Fruit fly (Drosophila melanogaster) whole organism, embryonic: ENCODE measurements around the gene CG7766.
A peak's percentile ranks its signal among the peaks of the same experiment; 100 is the strongest.

Experiments used
- B-H2 ChIP-seq: fragments of 200-800 bp; sonication (Bioruptor generic); optimal IDR thresholded peaks from 2 replicates; lab custom pipeline; 2018; ENCODE audit warnings: missing biosample characterization, mild to moderate bottlenecking, missing genetic modification characterization
- BEAF-32 ChIP-seq: fragments of 200-800 bp; sonication (Bioruptor generic); optimal IDR thresholded peaks from 3 replicates; lab custom pipeline; 2017; ENCODE audit warnings: missing biosample characterization, missing genetic modification characterization, mild to moderate bottlenecking, moderate library complexity, missing genetic modification reagents
- CG11093 ChIP-seq: fragments of 200-800 bp; sonication (Bioruptor generic); IDR thresholded peaks from 3 replicates; pipeline ENCODE4 v1.3.6; 2022; ENCODE audit warnings: missing biosample characterization, missing genetic modification characterization
- CG11560 ChIP-seq: fragments of 200-800 bp; sonication (Bioruptor generic); IDR thresholded peaks from 3 replicates; pipeline ENCODE4 v1.3.6; 2022; ENCODE audit warnings: missing biosample characterization, missing genetic modification characterization
- CG12942 ChIP-seq: fragments of 200-800 bp; sonication (Bioruptor generic); optimal IDR thresholded peaks from 3 replicates; lab custom pipeline; 2016; ENCODE audit warnings: missing biosample characterization, missing genetic modification characterization
- CG1647 ChIP-seq: fragments of 200-800 bp; sonication (Bioruptor generic); optimal IDR thresholded peaks from 3 replicates; lab custom pipeline; 2016; ENCODE audit warnings: missing biosample characterization, missing genetic modification characterization
- CG16779 ChIP-seq: fragments of 200-800 bp; sonication (Bioruptor generic); IDR thresholded peaks from 2 replicates; pipeline ENCODE4 v1.3.6; 2022; ENCODE audit warnings: missing biosample characterization, missing genetic modification characterization
- CG17568 ChIP-seq: fragments of 200-800 bp; sonication (Bioruptor generic); optimal IDR thresholded peaks from 2 replicates; lab custom pipeline; 2018; ENCODE audit warnings: missing biosample characterization, mild to moderate bottlenecking, missing genetic modification characterization, moderate library complexity
- CG17612 ChIP-seq: fragments of 200-800 bp; sonication (Bioruptor generic); IDR thresholded peaks from 2 replicates; pipeline ENCODE4 v1.3.6; 2022; ENCODE audit warnings: missing biosample characterization, missing genetic modification characterization
- CG2678 ChIP-seq: fragments of 200-800 bp; sonication (Bioruptor generic); optimal IDR thresholded peaks from 3 replicates; lab custom pipeline; 2019; ENCODE audit warnings: missing biosample characterization, mild to moderate bottlenecking, missing genetic modification characterization, moderate library complexity
- CG3163 ChIP-seq: fragments of 200-800 bp; sonication (Bioruptor generic); optimal IDR thresholded peaks from 3 replicates; lab custom pipeline; 2016; ENCODE audit warnings: missing biosample characterization, missing genetic modification characterization
- CG5180 ChIP-seq: fragments of 200-800 bp; sonication (Bioruptor generic); optimal IDR thresholded peaks from 3 replicates; lab custom pipeline; 2017; ENCODE audit warnings: missing biosample characterization, missing genetic modification characterization, mild to moderate bottlenecking, moderate library complexity, missing genetic modification reagents
- CG6175 ChIP-seq: fragments of 200-800 bp; sonication (Bioruptor generic); IDR thresholded peaks from 3 replicates; pipeline ENCODE4 v1.3.6; 2022; ENCODE audit warnings: missing biosample characterization, missing genetic modification characterization
- CG6854 ChIP-seq: fragments of 200-800 bp; sonication (Bioruptor generic); optimal IDR thresholded peaks from 3 replicates; lab custom pipeline; 2017; ENCODE audit warnings: missing biosample characterization, mild to moderate bottlenecking, missing genetic modification characterization
- CG7372 ChIP-seq: fragments of 200-800 bp; sonication (Bioruptor generic); IDR thresholded peaks from 2 replicates; pipeline ENCODE4 v1.3.6; 2022; ENCODE audit warnings: missing biosample characterization, missing genetic modification characterization
- CG8765 ChIP-seq: fragments of 200-800 bp; sonication (Bioruptor generic); IDR thresholded peaks from 2 replicates; pipeline ENCODE4 v1.3.6; 2022; ENCODE audit warnings: missing biosample characterization, missing genetic modification characterization
- CkIIα-i1 ChIP-seq: fragments of 200-800 bp; sonication (Bioruptor generic); IDR thresholded peaks from 2 replicates; pipeline ENCODE4 v1.3.6; 2022; ENCODE audit warnings: missing biosample characterization, missing genetic modification characterization
- D ChIP-seq, 2 experiments: fragments of 200-800 bp in 1 of 2; fragments of >200 bp in 1 of 2; sonication (Bioruptor generic) in 1 of 2; optimal IDR thresholded peaks; 2 replicates in 1 of 2; 3 replicates in 1 of 2; lab custom pipeline; 2017; ENCODE audit warnings: mild to moderate bottlenecking in 1 of 2, missing biosample characterization in 1 of 2, missing genetic modification characterization in 1 of 2, missing genetic modification reagents in 1 of 2
- Dip3 ChIP-seq: fragments of 200-800 bp; sonication (Bioruptor generic); optimal IDR thresholded peaks from 3 replicates; lab custom pipeline; 2016; ENCODE audit warnings: missing biosample characterization, missing genetic modification characterization
- E2f1 ChIP-seq: fragments of 200-800 bp; sonication (Bioruptor generic); IDR thresholded peaks from 2 replicates; pipeline ENCODE4 v1.3.6; 2022; ENCODE audit warnings: missing biosample characterization, missing genetic modification characterization
- E2f2 ChIP-seq: fragments of 200-800 bp; sonication (Bioruptor generic); IDR thresholded peaks from 2 replicates; pipeline ENCODE4 v1.3.6; 2022; ENCODE audit warnings: missing biosample characterization, missing genetic modification characterization
- Lpt ChIP-seq: fragments of >200 bp; optimal IDR thresholded peaks from 2 replicates; lab custom pipeline; 2018; ENCODE audit warnings: missing biosample characterization, missing genetic modification characterization
- Nf-YC ChIP-seq: fragments of 200-800 bp; optimal IDR thresholded peaks from 3 replicates; lab custom pipeline; 2019; ENCODE audit warnings: missing biosample characterization, mild to moderate bottlenecking, missing genetic modification characterization, moderate library complexity
- Ptx1 ChIP-seq: fragments of 200-800 bp; sonication (Bioruptor generic); IDR thresholded peaks from 2 replicates; pipeline ENCODE4 v1.3.6; 2022; ENCODE audit warnings: missing biosample characterization, missing genetic modification characterization
- Rfx ChIP-seq: fragments of 200-800 bp; sonication (Bioruptor generic); IDR thresholded peaks from 2 replicates; pipeline ENCODE4 v1.3.6; 2022; ENCODE audit warnings: missing biosample characterization, missing genetic modification characterization
- Rx ChIP-seq: fragments of 200-800 bp; sonication (Bioruptor generic); IDR thresholded peaks from 2 replicates; pipeline ENCODE4 v1.3.6; 2022; ENCODE audit warnings: missing biosample characterization, missing genetic modification characterization
- Sry-δ ChIP-seq: fragments of 200-800 bp; sonication (Bioruptor generic); optimal IDR thresholded peaks from 2 replicates; lab custom pipeline; 2016; ENCODE audit warnings: missing biosample characterization, missing genetic modification characterization
- Trl ChIP-seq, 3 experiments: fragments of >200 bp in 2 of 3; fragments of 200-800 bp in 1 of 3; sonication (Bioruptor generic) in 1 of 3; optimal IDR thresholded peaks; 2 replicates in 1 of 3; 3 replicates in 2 of 3; lab custom pipeline; 2016 to 2017; ENCODE audit warnings: missing biosample characterization in 1 of 3, missing genetic modification characterization in 1 of 3
- bcd ChIP-seq: fragments of 200-800 bp; sonication (Bioruptor generic); optimal IDR thresholded peaks from 2 replicates; lab custom pipeline; 2017; ENCODE audit warnings: missing biosample characterization, mild to moderate bottlenecking, missing genetic modification characterization
- br ChIP-seq: fragments of >200 bp; optimal IDR thresholded peaks from 2 replicates; lab custom pipeline; 2017
- cato ChIP-seq: fragments of 200-800 bp; sonication (Bioruptor generic); optimal IDR thresholded peaks from 2 replicates; lab custom pipeline; 2016; ENCODE audit warnings: missing biosample characterization, missing genetic modification characterization, borderline replicate concordance
- eve ChIP-seq, 2 experiments: fragments of >200 bp; optimal IDR thresholded peaks; 2 replicates each; lab custom pipeline; 2017; ENCODE audit warnings: missing biosample characterization in 2 of 2, missing genetic modification characterization in 2 of 2
- grau ChIP-seq: fragments of 200-800 bp; optimal IDR thresholded peaks from 3 replicates; lab custom pipeline; 2019; ENCODE audit warnings: missing biosample characterization, mild to moderate bottlenecking, missing genetic modification characterization, moderate library complexity
- hkb ChIP-seq, 2 experiments: fragments of 200-800 bp in 1 of 2; fragments of >200 bp in 1 of 2; sonication (Bioruptor generic) in 1 of 2; IDR thresholded peaks in 1 of 2; optimal IDR thresholded peaks in 1 of 2; 2 replicates each; pipeline versions ENCODE4 v1.3.6 to Lab custom; 2017 to 2022; ENCODE audit warnings: missing biosample characterization in 1 of 2, missing genetic modification characterization in 1 of 2
- jigr1 ChIP-seq: fragments of 200-800 bp; sonication (Bioruptor generic); IDR thresholded peaks from 3 replicates; pipeline ENCODE4 v1.3.6; 2022; ENCODE audit warnings: missing biosample characterization, missing genetic modification characterization
- kay ChIP-seq: fragments of 200-800 bp; sonication (Bioruptor generic); optimal IDR thresholded peaks from 2 replicates; lab custom pipeline; 2016; ENCODE audit warnings: missing biosample characterization, missing genetic modification characterization
- mam ChIP-seq: fragments of 200-800 bp; sonication (Bioruptor generic); optimal IDR thresholded peaks from 3 replicates; lab custom pipeline; 2016; ENCODE audit warnings: missing biosample characterization, missing genetic modification characterization
- nerfin-1 ChIP-seq: fragments of 200-800 bp; sonication (Bioruptor generic); optimal IDR thresholded peaks from 3 replicates; lab custom pipeline; 2019; ENCODE audit warnings: missing biosample characterization, mild to moderate bottlenecking, missing genetic modification characterization, moderate library complexity
- nerfin-2 ChIP-seq: fragments of 200-800 bp; sonication (Bioruptor generic); IDR thresholded peaks from 2 replicates; pipeline ENCODE4 v1.3.6; 2022; ENCODE audit warnings: missing biosample characterization, missing genetic modification characterization; ENCODE audit not compliant: partially characterized antibody
- nmo ChIP-seq: fragments of 200-800 bp; sonication (Bioruptor generic); optimal IDR thresholded peaks from 2 replicates; lab custom pipeline; 2018; ENCODE audit warnings: missing biosample characterization, mild to moderate bottlenecking, missing genetic modification characterization, moderate library complexity
- prd ChIP-seq, 3 experiments: fragments of >200 bp in 2 of 3; fragments of 200-800 bp in 1 of 3; sonication (Bioruptor generic) in 1 of 3; optimal IDR thresholded peaks in 2 of 3; IDR thresholded peaks in 1 of 3; 2 replicates in 2 of 3; 3 replicates in 1 of 3; pipeline versions ENCODE4 v1.3.6 to Lab custom; 2017 to 2022; ENCODE audit warnings: missing biosample characterization in 1 of 3, missing genetic modification characterization in 1 of 3
- salm ChIP-seq: fragments of 200-800 bp; sonication (Bioruptor generic); optimal IDR thresholded peaks from 2 replicates; lab custom pipeline; 2018; ENCODE audit warnings: missing biosample characterization, mild to moderate bottlenecking, missing genetic modification characterization
- sens ChIP-seq: fragments of 200-800 bp; sonication (Bioruptor generic); peaks from one replicate; lab custom pipeline; 2016; ENCODE audit warnings: missing biosample characterization, missing genetic modification characterization
- slbo ChIP-seq: fragments of 200-800 bp; sonication (Bioruptor generic); IDR thresholded peaks from 2 replicates; pipeline ENCODE4 v1.3.6; 2022; ENCODE audit warnings: missing biosample characterization, missing genetic modification characterization
- so ChIP-seq: fragments of 200-800 bp; sonication (Bioruptor generic); IDR thresholded peaks from 3 replicates; pipeline ENCODE4 v1.3.6; 2022; ENCODE audit warnings: missing biosample characterization, missing genetic modification characterization
- tup ChIP-seq: fragments of 200-800 bp; sonication (Bioruptor generic); optimal IDR thresholded peaks from 2 replicates; lab custom pipeline; 2016; ENCODE audit warnings: missing biosample characterization, mild to moderate bottlenecking, missing genetic modification characterization, moderate library complexity
- unc-4 ChIP-seq: fragments of 200-800 bp; sonication (Bioruptor generic); IDR thresholded peaks from 2 replicates; pipeline ENCODE4 v1.3.6; 2022; ENCODE audit warnings: missing biosample characterization, missing genetic modification characterization; ENCODE audit not compliant: partially characterized antibody
- wor ChIP-seq: fragments of 200-800 bp; sonication (Bioruptor generic); IDR thresholded peaks from 2 replicates; pipeline ENCODE4 v1.3.6; 2022; ENCODE audit warnings: missing biosample characterization, missing genetic modification characterization

The CG7766 gene

DNA sequence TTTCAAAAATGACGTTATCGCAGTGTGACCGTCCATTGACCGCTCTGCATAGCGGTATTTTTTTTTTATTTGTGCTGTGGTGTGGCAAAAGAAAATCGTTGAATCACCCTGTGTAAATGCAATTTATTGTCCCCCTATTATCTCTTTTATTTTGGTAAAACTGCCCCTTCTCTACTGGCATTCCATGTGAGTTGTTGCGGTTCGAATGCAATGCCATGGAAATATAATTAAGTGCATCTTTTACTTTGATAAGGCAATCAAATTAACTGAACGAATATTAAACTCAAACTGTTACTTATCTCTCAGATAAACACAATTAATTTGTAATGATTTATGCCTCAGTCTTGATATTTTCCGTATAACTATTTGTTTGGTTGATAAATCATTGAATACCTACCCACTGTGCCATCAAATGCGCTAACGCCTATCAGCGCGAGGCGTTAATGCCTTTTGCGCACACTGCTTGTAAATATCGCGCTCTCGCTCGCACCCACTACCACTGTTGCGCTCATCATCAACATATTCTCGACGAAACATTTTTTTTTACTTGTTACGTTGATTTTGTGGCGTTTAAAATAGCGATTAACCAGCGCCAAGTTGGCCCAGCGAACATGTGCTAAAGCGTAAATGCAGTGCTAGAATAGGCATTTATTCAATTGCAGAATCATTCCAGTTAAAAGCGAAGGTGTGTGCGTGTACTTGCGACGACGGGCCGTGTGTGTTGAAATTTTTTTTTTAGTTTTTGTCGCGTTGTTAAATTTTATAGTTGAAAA lies 5.7 kb upstream of the CG7766 start (continued):
- TF ChIP-seq CG3163 (GFP tag; lab: Kevin White, UChicago) = no peak
- TF ChIP-seq hkb (optimal IDR thresholded peaks at IDR 0.05; lab: Kevin White, UChicago) = no peak
- TF ChIP-seq hkb (GFP tag; IDR thresholded peaks at IDR 0.05; lab: Robert Waterston, UW) = peak; percentile 45; the same call in 1 of the 2 replicates
- TF ChIP-seq E2f2 = peak; percentile 29; the same call in 1 of the 2 replicates
- no peak for TF ChIP-seq eve (GFP tag; optimal IDR thresholded peaks at IDR 0.05; lab: Kevin White, UChicago)
- peak; percentile 30 for TF ChIP-seq nerfin-1 (tag; lab: Kevin White, UChicago)
- peak; percentile 61 for TF ChIP-seq Dip3 (GFP tag; lab: Kevin White, UChicago)
- peak; percentile 43 for TF ChIP-seq Rx (GFP tag; lab: Robert Waterston, UW)
- TF ChIP-seq bcd (GFP tag; lab: Kevin White, UChicago) = peak; percentile 55
- no peak for TF ChIP-seq B-H2 (GFP tag; lab: Kevin White, UChicago)
- peak; percentile 20; the same call in 1 of the 2 replicates for TF ChIP-seq E2f1 (GFP tag; lab: Robert Waterston, UW)
- no peak for TF ChIP-seq unc-4
- no peak for TF ChIP-seq CkIIα-i1
- TF ChIP-seq Trl (optimal IDR thresholded peaks at IDR 0.05; lab: Kevin White, UChicago) = no peak
- TF ChIP-seq Trl (GFP tag; optimal IDR thresholded peaks at IDR 0.05; lab: Kevin White, UChicago) = peak; percentile 9
- peak; percentile 49 for TF ChIP-seq slbo (GFP tag; lab: Robert Waterston, UW)
- no peak for TF ChIP-seq CG17612 (GFP tag; lab: Robert Waterston, UW)
- peak; percentile 38 for TF ChIP-seq Sry-δ (GFP tag; lab: Kevin White, UChicago)
- peak; percentile 36 for TF ChIP-seq Nf-YC (tag; lab: Kevin White, UChicago)
- peak; percentile 45 for TF ChIP-seq cato (GFP tag; lab: Kevin White, UChicago)
- TF ChIP-seq jigr1 (GFP tag; lab: Robert Waterston, UW) = no peak
- TF ChIP-seq Lpt (GFP tag; lab: Kevin White, UChicago) = no peak
- TF ChIP-seq CG2678 (tag; lab: Kevin White, UChicago) = peak; percentile 63
- TF ChIP-seq CG6175 (GFP tag; lab: Robert Waterston, UW) = no peak
- peak; percentile 24; the same call in 1 of the 2 replicates for TF ChIP-seq Ptx1
- TF ChIP-seq Rfx (GFP tag; lab: Robert Waterston, UW) = peak; percentile 42
- TF ChIP-seq nmo (GFP tag; lab: Kevin White, UChicago) = peak; percentile 65
- no peak for TF ChIP-seq CG1647
- TF ChIP-seq CG16779 = no peak
- TF ChIP-seq br (lab: Kevin White, UChicago) = no peak
- TF ChIP-seq tup (GFP tag; lab: Kevin White, UChicago) = no peak
- no peak for TF ChIP-seq so (GFP tag; lab: Robert Waterston, UW)
- no peak for TF ChIP-seq wor (GFP tag; lab: Robert Waterston, UW)
- no peak for TF ChIP-seq kay (GFP tag; lab: Kevin White, UChicago)
- TF ChIP-seq grau (tag; lab: Kevin White, UChicago) = peak; percentile 58
- no peak for TF ChIP-seq CG7372 (GFP tag; lab: Robert Waterston, UW)
- peak; percentile 38 for TF ChIP-seq BEAF-32 (GFP tag; lab: Kevin White, UChicago)
- TF ChIP-seq CG17568 (GFP tag; lab: Kevin White, UChicago) = peak; percentile 21
- TF ChIP-seq prd (optimal IDR thresholded peaks at IDR 0.05; lab: Kevin White, UChicago) = no peak
- TF ChIP-seq prd (GFP tag; IDR thresholded peaks at IDR 0.05; lab: Robert Waterston, UW) = peak; percentile 60; the same call in 1 of the 3 replicates
- TF ChIP-seq D (optimal IDR thresholded peaks at IDR 0.05; lab: Kevin White, UChicago) = no peak
- peak; percentile 27 for TF ChIP-seq D (GFP tag; optimal IDR thresholded peaks at IDR 0.05; lab: Kevin White, UChicago)
- TF ChIP-seq sens = peak; percentile 84
- TF ChIP-seq CG8765 (GFP tag; lab: Robert Waterston, UW) = no peak
- TF ChIP-seq CG11560 = no peak
- no peak for TF ChIP-seq CG5180
- TF ChIP-seq CG6854 (GFP tag; lab: Kevin White, UChicago) = peak; percentile 3
- TF ChIP-seq CG11093 = 0 out of 3 replicates have a peak, but pooled peaks have one; percentile 28
- peak; percentile 21 for TF ChIP-seq CG12942 (GFP tag; lab: Kevin White, UChicago)
- no peak for TF ChIP-seq nerfin-2 (GFP tag; lab: Robert Waterston, UW)
- TF ChIP-seq salm (tag; lab: Kevin White, UChicago) = no peak
- TF ChIP-seq mam = peak; percentile 55
